Fruit fly (Drosophila melanogaster) Kc167 (cell line): ENCODE data around the gene RpS30.

Source experiments
- Myc ChIP-seq: fragments of >200 bp; optimal IDR thresholded peaks from 2 replicates; lab custom pipeline; 2017; ENCODE audit warnings: missing external identifiers
- h ChIP-seq: fragments of >200 bp; optimal IDR thresholded peaks from 3 replicates; lab custom pipeline; 2018; ENCODE audit warnings: missing external identifiers
- insv ChIP-seq: fragments of >200 bp; optimal IDR thresholded peaks from 3 replicates; lab custom pipeline; 2018; ENCODE audit warnings: missing external identifiers

DNA sequence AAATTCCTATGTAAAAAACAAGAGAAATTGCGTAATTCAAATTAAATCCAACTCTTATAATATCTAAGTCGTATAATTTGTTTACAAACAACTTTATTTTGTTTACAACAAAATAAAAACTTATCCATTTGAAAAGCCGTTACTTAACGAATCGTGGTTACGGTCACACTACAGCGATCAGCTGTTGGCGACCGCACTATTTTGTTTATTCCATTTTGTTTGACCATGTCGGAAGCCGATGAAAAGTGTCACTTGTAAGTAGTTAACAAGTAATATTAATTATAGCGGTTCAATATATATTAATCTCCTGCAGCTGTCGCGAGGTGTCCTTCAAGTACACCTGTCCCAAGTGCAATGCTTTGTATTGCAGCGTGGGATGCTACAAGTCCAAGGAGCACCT, 19.4 kb upstream of the RpS30 start, which contains the start of gene CG31223:
- TF ChIP-seq h (lab: Kevin White, UChicago) (no peak), Myc (no peak), insv (lab: Kevin White, UChicago) (no peak)
